Worm (Caenorhabditis elegans) whole organism, L3 larva: ENCODE measurements around the gene Y22D7AR.3.

Experiments
- R02D3.7 ChIP-seq: fragments of 150-350 bp; optimal IDR thresholded peaks from 2 replicates; lab custom pipeline; 2014; ENCODE audit warnings: missing biosample characterization, missing genetic modification characterization
- aly-2 ChIP-seq: fragments of 150-350 bp; optimal IDR thresholded peaks from 2 replicates; lab custom pipeline; 2014; ENCODE audit warnings: missing biosample characterization, missing genetic modification characterization
- ama-1 ChIP-seq: fragments of 150-350 bp; optimal IDR thresholded peaks from 2 replicates; lab custom pipeline; 2018
- ceh-16 ChIP-seq: sonication (generic microtip); optimal IDR thresholded peaks from 2 replicates; lab custom pipeline; 2017; ENCODE audit warnings: missing biosample characterization, missing genetic modification characterization
- ceh-9 ChIP-seq: sonication (generic microtip); optimal IDR thresholded peaks from 2 replicates; lab custom pipeline; 2018; ENCODE audit warnings: missing biosample characterization, missing genetic modification characterization
- daf-12 ChIP-seq: fragments of 150-350 bp; optimal IDR thresholded peaks from 2 replicates; lab custom pipeline; 2014; ENCODE audit warnings: missing biosample characterization, missing genetic modification reagents, missing genetic modification characterization
- egl-27 ChIP-seq: sonication (generic microtip); optimal IDR thresholded peaks from 4 replicates; lab custom pipeline; 2017; ENCODE audit warnings: missing biosample characterization, missing genetic modification reagents, missing genetic modification characterization
- egl-5 ChIP-seq: fragments of 150-350 bp; optimal IDR thresholded peaks from 2 replicates; lab custom pipeline; 2017; ENCODE audit warnings: missing biosample characterization, missing genetic modification reagents, missing genetic modification characterization, inconsistent platforms
- elt-1 ChIP-seq: fragments of 150-350 bp; optimal IDR thresholded peaks from 2 replicates; lab custom pipeline; 2014; ENCODE audit warnings: missing biosample characterization, missing genetic modification characterization
- elt-2 ChIP-seq: sonication (generic microtip); optimal IDR thresholded peaks from 2 replicates; lab custom pipeline; 2016; ENCODE audit warnings: missing genetic modification reagents, mild to moderate bottlenecking, missing genetic modification characterization, missing compliant biosample characterization
- elt-3 ChIP-seq, 3 experiments: fragments of 150-350 bp in 1 of 3; sonication (generic microtip) in 2 of 3; optimal IDR thresholded peaks; 2 replicates in 2 of 3; 4 replicates in 1 of 3; lab custom pipeline; 2014 to 2017; ENCODE audit warnings: missing biosample characterization in 3 of 3, missing genetic modification characterization in 3 of 3
- eor-1 ChIP-seq, 2 experiments: fragments of 150-350 bp; optimal IDR thresholded peaks; 2 replicates each; lab custom pipeline; 2014 to 2018; ENCODE audit warnings: missing biosample characterization in 2 of 2, missing genetic modification characterization in 2 of 2
- fos-1 ChIP-seq: fragments of 150-350 bp; optimal IDR thresholded peaks from 2 replicates; lab custom pipeline; 2014; ENCODE audit warnings: missing biosample characterization, missing genetic modification characterization
- hmg-11 ChIP-seq: sonication (generic microtip); optimal IDR thresholded peaks from 2 replicates; lab custom pipeline; 2016; ENCODE audit warnings: missing genetic modification characterization, missing compliant biosample characterization
- jun-1 ChIP-seq: fragments of 150-350 bp; optimal IDR thresholded peaks from 2 replicates; lab custom pipeline; 2014; ENCODE audit warnings: missing biosample characterization, missing genetic modification reagents, missing genetic modification characterization
- lin-15B ChIP-seq: fragments of 150-350 bp; optimal IDR thresholded peaks from 2 replicates; lab custom pipeline; 2014; ENCODE audit warnings: missing biosample characterization, missing genetic modification characterization
- lin-39 ChIP-seq: fragments of 150-350 bp; optimal IDR thresholded peaks from 2 replicates; lab custom pipeline; 2018; ENCODE audit warnings: missing biosample characterization, missing genetic modification reagents, missing genetic modification characterization
- lsy-12 ChIP-seq: sonication (generic microtip); optimal IDR thresholded peaks from 2 replicates; lab custom pipeline; 2016; ENCODE audit warnings: mild to moderate bottlenecking, missing genetic modification characterization, missing compliant biosample characterization
- mdl-1 ChIP-seq: fragments of 150-350 bp; optimal IDR thresholded peaks from 2 replicates; lab custom pipeline; 2014; ENCODE audit warnings: missing biosample characterization, missing genetic modification characterization
- mml-1 ChIP-seq: fragments of 150-350 bp; sonication (generic microtip); optimal IDR thresholded peaks from 3 replicates; lab custom pipeline; 2014; ENCODE audit warnings: missing biosample characterization, missing genetic modification characterization
- nhr-76 ChIP-seq: fragments of 150-350 bp; sonication (generic microtip); optimal IDR thresholded peaks from 5 replicates; lab custom pipeline; 2014; ENCODE audit warnings: missing biosample characterization, missing genetic modification characterization
- pha-4 ChIP-seq: fragments of 150-350 bp; optimal IDR thresholded peaks from 2 replicates; lab custom pipeline; 2014; ENCODE audit warnings: missing biosample characterization, missing genetic modification reagents, missing genetic modification characterization
- pqm-1 ChIP-seq: fragments of 150-350 bp; optimal IDR thresholded peaks from 2 replicates; lab custom pipeline; 2017; ENCODE audit warnings: missing biosample characterization, missing genetic modification characterization, inconsistent platforms
- sea-2 ChIP-seq: fragments of 150-350 bp; sonication (generic microtip); optimal IDR thresholded peaks from 4 replicates; lab custom pipeline; 2014; ENCODE audit warnings: missing biosample characterization, missing genetic modification reagents, missing genetic modification characterization
- snpc-4 ChIP-seq: fragments of 150-350 bp; optimal IDR thresholded peaks from 2 replicates; lab custom pipeline; 2014; ENCODE audit warnings: missing biosample characterization, missing genetic modification characterization
- unc-39 ChIP-seq: sonication (generic microtip); optimal IDR thresholded peaks from 4 replicates; lab custom pipeline; 2017; ENCODE audit warnings: missing biosample characterization, missing genetic modification characterization
- ztf-11 ChIP-seq: fragments of 150-350 bp; optimal IDR thresholded peaks from 2 replicates; lab custom pipeline; 2014; ENCODE audit warnings: missing biosample characterization, missing genetic modification characterization
- ztf-4 ChIP-seq: fragments of 150-350 bp; optimal IDR thresholded peaks from 2 replicates; lab custom pipeline; 2014; ENCODE audit warnings: missing biosample characterization, missing genetic modification characterization

Gene Y22D7AR.3

DNA sequence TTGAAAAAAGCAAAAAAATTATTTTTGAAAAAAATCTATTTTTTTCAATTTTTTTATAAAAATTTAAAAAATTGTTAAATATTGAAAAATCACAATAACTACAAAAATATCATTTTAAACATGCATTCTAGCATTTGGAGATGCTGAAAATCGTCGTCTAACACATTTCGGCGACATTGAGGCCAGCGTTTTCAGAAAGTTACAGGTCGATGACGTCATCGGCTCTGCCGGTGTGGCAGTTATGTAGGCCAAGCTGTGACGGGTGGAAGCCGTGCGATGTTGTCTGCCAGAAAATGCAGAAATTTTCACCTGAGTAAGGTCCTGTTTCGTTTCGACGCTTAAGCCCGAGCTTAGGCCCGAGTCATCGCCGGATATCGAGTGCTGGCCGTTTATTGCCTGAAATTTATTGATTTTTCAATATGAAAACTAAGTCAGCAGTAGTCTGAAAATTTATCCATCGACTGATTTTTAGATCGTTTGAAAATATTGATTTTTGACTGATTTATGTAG lies at the start of gene Y22D7AR.3:
Gene Y22D7AR.3, minus strand, starts transcription at position 51 of the 510 bp plus-strand sequence.
- TF ChIP-seq R02D3.7: no peak
- TF ChIP-seq jun-1 (tag; lab: Kevin White, UChicago): no peak
- TF ChIP-seq snpc-4: no peak
- TF ChIP-seq hmg-11 (tag; lab: Kevin White, UChicago): no peak
- no peak for TF ChIP-seq mdl-1
- no peak for TF ChIP-seq egl-27 (tag; lab: Kevin White, UChicago)
- no peak for TF ChIP-seq daf-12
- no peak for TF ChIP-seq lsy-12 (tag; lab: Kevin White, UChicago)
- no peak for TF ChIP-seq ama-1 (lab: Kevin White, UChicago)
- TF ChIP-seq unc-39 (tag; lab: Kevin White, UChicago): no peak

DNA sequence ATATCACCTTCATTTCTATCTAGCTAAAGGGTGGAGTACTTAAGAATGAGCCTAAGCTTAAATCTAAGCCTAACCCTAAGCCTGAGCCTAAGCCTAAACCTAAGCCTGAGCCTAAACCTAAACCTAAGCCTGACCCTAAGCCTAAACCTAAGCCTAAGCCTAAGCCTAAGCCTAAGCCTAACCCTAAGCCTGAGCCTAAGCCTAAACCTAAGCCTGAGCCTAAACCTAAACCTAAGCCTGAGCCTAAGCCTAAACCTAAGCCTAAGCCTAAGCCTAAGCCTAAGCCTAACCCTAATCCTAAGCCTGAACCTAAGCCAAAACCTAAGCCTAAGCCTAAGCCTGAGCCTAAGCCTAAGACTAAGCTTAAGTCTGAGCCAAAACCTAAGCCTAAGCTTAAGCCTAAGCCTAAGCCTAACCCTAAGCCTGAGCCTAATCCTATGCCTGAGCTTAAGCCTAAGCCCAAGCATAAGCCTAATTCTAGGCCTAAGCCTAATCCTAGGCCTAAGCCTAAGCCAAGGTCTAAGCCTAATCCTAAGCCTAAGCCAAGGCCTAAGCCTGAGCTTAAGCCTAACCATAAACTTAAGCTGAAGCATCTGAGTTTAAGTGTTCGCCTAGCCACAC lies 48.5 kb upstream of the Y22D7AR.3 start:
- TF ChIP-seq daf-12 (no peak), lsy-12 (tag; lab: Kevin White, UChicago) (no peak), ama-1 (lab: Kevin White, UChicago) (no peak), mml-1 (tag; lab: Kevin White, UChicago) (no peak), fos-1 (no peak), lin-15B (no peak), nhr-76 (tag; lab: Kevin White, UChicago) (no peak), ztf-4 (tag; lab: Kevin White, UChicago) (no peak)

DNA sequence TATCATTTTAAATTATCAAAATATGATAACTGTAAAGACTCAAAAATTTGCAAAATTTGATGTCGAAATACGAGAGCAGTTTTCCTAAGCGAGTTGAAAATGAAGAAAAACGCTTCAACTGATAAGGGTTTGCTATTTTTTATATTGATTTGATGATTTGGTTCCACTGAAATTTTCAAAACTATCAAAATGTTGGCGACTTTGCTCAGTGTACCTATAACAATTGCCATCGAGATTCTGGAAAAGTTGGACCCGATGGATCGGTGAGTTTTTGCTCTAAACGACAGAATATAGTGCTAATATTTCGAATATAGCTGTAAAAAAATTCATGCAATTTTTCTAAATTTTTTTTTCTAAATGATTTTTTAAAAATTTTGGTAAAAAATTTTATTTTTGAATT lies 40.1 kb upstream of the Y22D7AR.3 start, which contains the start of the genes fbxa-13 and Y22D7AR.2:
Gene fbxa-13, minus strand, starts transcription at position 101 of the 400 bp plus-strand sequence.
Gene Y22D7AR.2, plus strand, starts transcription at position 148 of the 400 bp plus-strand sequence.
- TF ChIP-seq hmg-11 (tag; lab: Kevin White, UChicago): no peak
- TF ChIP-seq lin-39 (tag; lab: Kevin White, UChicago): no peak
- no peak for TF ChIP-seq nhr-76 (tag; lab: Kevin White, UChicago)
- TF ChIP-seq egl-27 (tag; lab: Kevin White, UChicago): no peak
- TF ChIP-seq sea-2: no peak
- no peak for TF ChIP-seq ama-1 (lab: Kevin White, UChicago)
- TF ChIP-seq ceh-9 (tag; lab: Kevin White, UChicago): no peak
- no peak for TF ChIP-seq pha-4 (tag; lab: Kevin White, UChicago)
- TF ChIP-seq lin-15B: no peak
- no peak for TF ChIP-seq R02D3.7
- TF ChIP-seq ztf-4 (tag; lab: Kevin White, UChicago): no peak
- no peak for TF ChIP-seq fos-1
- no peak for TF ChIP-seq ceh-16 (tag; lab: Kevin White, UChicago)
- TF ChIP-seq elt-1 (tag; lab: Kevin White, UChicago): no peak

DNA sequence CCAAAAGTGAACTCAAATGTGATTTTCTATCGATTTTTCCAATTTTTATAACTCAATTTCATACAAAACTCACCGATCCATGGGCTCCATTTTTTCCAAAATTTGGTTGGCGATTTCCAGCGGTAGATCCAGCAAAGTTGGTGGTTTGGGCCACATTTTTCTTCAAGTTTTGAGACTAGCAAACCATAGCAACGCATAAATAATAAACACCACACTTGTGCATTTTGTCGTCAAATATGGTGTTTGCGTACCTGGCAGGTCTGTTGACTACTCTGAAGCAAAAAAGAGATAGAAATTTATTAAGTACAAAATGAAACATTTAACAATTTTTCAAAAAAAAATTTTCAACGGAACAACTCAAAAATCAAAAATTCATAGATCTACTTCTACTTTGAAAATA lies 39.7 kb upstream of the Y22D7AR.3 start:
- TF ChIP-seq eor-1 (tag; optimal IDR thresholded peaks at IDR 0.05; lab: Kevin White, UChicago): no peak
- no peak for TF ChIP-seq egl-27 (tag; lab: Kevin White, UChicago)
- peak; percentile 13 for TF ChIP-seq lin-15B
- TF ChIP-seq hmg-11 (tag; lab: Kevin White, UChicago): peak; percentile 68

DNA sequence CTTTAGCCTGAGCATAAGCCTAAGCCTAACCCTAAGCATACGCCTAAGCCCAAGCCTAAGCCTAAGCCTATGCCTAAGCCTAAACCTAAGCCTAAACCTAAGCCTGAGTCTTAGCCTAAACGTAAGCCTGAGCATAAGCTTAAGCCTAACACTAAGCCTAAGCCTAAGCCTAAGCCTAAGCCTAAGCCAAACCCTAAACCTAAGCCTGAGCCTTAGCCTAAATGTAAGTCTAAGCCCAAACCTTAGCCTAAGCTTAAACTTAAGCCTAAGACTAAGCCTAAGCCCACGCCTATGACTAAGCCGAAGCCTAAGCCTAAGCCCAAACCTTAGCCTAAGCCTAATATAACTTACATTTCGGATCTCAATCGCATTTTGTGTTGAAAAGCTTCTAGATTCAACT lies 38.4 kb upstream of the Y22D7AR.3 start:
- TF ChIP-seq elt-2 (tag; lab: Kevin White, UChicago): no peak
- TF ChIP-seq, all 47 proteins: peak for 0

DNA sequence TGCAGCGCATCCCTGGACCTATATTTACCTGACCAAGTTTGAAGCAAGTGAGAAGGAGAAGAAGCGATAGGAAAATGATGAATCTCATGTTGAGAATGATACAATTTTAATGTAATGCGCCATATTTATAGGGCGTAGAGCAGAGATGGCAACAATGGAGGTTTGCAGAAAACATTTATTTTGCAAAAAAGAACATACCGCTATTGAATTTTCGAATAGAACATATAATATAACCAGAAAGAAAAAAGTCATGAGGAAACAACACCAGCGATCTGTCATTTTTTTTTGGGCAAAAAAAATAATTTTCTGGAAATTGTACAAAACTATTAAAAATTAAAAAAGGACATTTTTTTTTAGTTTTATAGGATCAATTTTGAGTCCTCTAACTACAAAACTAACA lies 36.7 kb upstream of the Y22D7AR.3 start, which contains the start of gene spex-3:
Gene spex-3, minus strand, starts transcription at position 101 of the 400 bp plus-strand sequence.
- no peak for TF ChIP-seq elt-1 (tag; lab: Kevin White, UChicago)
- no peak for TF ChIP-seq ztf-11 (tag; lab: Kevin White, UChicago)
- TF ChIP-seq lin-39 (tag; lab: Kevin White, UChicago): no peak
- no peak for TF ChIP-seq elt-3 (tag; optimal IDR thresholded peaks at IDR 0.05; lab: Kevin White, UChicago)
- TF ChIP-seq mdl-1: no peak

DNA sequence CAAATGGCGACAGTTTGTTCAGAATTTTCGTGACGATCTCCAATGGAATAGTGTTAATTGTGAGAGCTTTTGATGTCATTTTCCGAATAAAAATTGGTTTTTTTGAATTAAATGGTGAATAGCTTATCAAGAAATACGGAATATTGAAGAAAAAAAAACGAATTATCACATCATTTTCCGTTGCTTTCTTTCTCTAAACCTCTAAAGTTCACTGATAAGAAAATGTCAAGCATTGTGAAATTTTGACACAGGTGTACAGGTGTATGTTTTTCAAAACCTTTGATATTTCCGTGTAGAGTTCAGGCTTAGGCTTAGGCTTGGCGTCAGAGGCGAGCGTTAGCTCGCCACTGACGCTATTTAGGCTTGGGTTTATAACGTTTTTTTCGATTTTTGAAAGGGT lies 33.2 kb upstream of the Y22D7AR.3 start, which contains the start of gene fbxa-74:
Gene fbxa-74, minus strand, starts transcription at position 145 of the 400 bp plus-strand sequence.
- TF ChIP-seq elt-2 (tag; lab: Kevin White, UChicago) (peak; percentile 83), aly-2 (tag; lab: Kevin White, UChicago) (no peak), egl-5 (tag; lab: Kevin White, UChicago) (no peak), R02D3.7 (no peak), pqm-1 (tag; lab: Kevin White, UChicago) (peak; percentile 32), pha-4 (tag; lab: Kevin White, UChicago) (peak; percentile 12)
